Fruit fly (Drosophila melanogaster): ENCODE data around the gene Lint-O.

Gene Lint-O

DNA sequence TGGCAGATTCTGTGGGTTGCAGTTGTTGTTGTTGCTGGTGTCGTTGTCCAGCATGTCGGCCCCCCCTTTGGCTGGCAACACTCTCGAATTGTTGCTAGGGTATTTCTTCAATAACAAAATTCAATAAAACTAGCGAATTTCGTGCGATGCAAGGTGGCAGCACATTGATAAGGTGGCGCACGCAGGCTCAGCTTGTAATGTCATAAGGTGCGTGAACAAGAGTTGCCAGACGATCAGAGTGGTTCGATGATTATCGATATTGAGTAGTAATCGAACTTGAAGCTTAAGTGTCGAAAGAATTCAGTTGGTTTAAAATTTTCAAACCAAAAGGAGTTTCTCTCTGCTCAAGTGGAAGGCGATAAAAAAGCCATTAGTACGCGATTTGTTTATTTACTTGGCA lies 21.6 kb downstream of the Lint-O start, which contains the start of gene CG2701 (continued):
- TF ChIP-seq Lhr (GFP tag; optimal IDR thresholded peaks at IDR 0.05) (no peak), CG5245 (GFP tag; optimal IDR thresholded peaks at IDR 0.05) (no peak), fd3F (GFP tag; optimal IDR thresholded peaks at IDR 0.05) (no peak), CG16863 (GFP tag; optimal IDR thresholded peaks at IDR 0.05) (no peak), exex (tag; optimal IDR thresholded peaks at IDR 0.05) (no peak), CG7372 (GFP tag; IDR thresholded peaks at IDR 0.05) (no peak), unpg (GFP tag; optimal IDR thresholded peaks at IDR 0.05) (no peak), CG6854 (GFP tag; optimal IDR thresholded peaks at IDR 0.05) (no peak), gce (GFP tag; IDR thresholded peaks at IDR 0.05) (no peak), CG7357 (GFP tag; IDR thresholded peaks at IDR 0.05) (no peak), Med (GFP tag) (peak; percentile 88), CG3163 (GFP tag; optimal IDR thresholded peaks at IDR 0.05) (no peak), D19A (tag; optimal IDR thresholded peaks at IDR 0.05) (no peak), CG4424 (GFP tag; optimal IDR thresholded peaks at IDR 0.05) (no peak), Nf-YB (GFP tag; optimal IDR thresholded peaks at IDR 0.05) (no peak), CG4360 (GFP tag; IDR thresholded peaks at IDR 0.05) (no peak), CG2678 (tag; optimal IDR thresholded peaks at IDR 0.05) (no peak), CG2875 (GFP tag; optimal IDR thresholded peaks at IDR 0.05) (no peak), salm (tag; optimal IDR thresholded peaks at IDR 0.05) (no peak), Gsc (GFP tag; IDR thresholded peaks at IDR 0.05) (no peak), CG8281 (tag; optimal IDR thresholded peaks at IDR 0.05) (no peak), wek (GFP tag; optimal IDR thresholded peaks at IDR 0.05) (no peak), Lim3 (GFP tag; IDR thresholded peaks at IDR 0.05) (no peak), slbo (GFP tag; IDR thresholded peaks at IDR 0.05) (peak; percentile 53; the same call in 1 of the 2 replicates), chn (GFP tag; optimal IDR thresholded peaks at IDR 0.05) (no peak), ftz-f1 (GFP tag; optimal IDR thresholded peaks at IDR 0.05) (no peak), BtbVII (GFP tag; optimal IDR thresholded peaks at IDR 0.05) (no peak), HHEX (GFP tag; optimal IDR thresholded peaks at IDR 0.05) (no peak), CG34224 (GFP tag; IDR thresholded peaks at IDR 0.05; ENCODE audit: partially characterized antibody) (peak; percentile 75), CrebB (tag; optimal IDR thresholded peaks at IDR 0.05) (no peak), pros (GFP tag; optimal IDR thresholded peaks at IDR 0.05) (no peak), CG9437 (GFP tag; optimal IDR thresholded peaks at IDR 0.05) (no peak), dysf (GFP tag; IDR thresholded peaks at IDR 0.05) (no peak), Sin3A (optimal IDR thresholded peaks at IDR 0.05) (peak; percentile 30), CG6683 (GFP tag; optimal IDR thresholded peaks at IDR 0.05) (no peak), ara (GFP tag; IDR thresholded peaks at IDR 0.05) (no peak), Lpt (GFP tag; optimal IDR thresholded peaks at IDR 0.05) (no peak), Ets65A (GFP tag) (peak; percentile 88), CG3838 (GFP tag; optimal IDR thresholded peaks at IDR 0.05) (no peak), CG14441 (GFP tag; IDR thresholded peaks at IDR 0.05) (no peak), Nf-YA (GFP tag; IDR thresholded peaks at IDR 0.05) (no peak), CG13624 (GFP tag; optimal IDR thresholded peaks at IDR 0.05) (peak; percentile 18), Fer1 (GFP tag; optimal IDR thresholded peaks at IDR 0.05) (no peak), CG7963 (GFP tag; IDR thresholded peaks at IDR 0.05; ENCODE audit: partially characterized antibody) (peak; percentile 59; the same call in 2 of the 3 replicates), eyg (GFP tag; optimal IDR thresholded peaks at IDR 0.05) (no peak), CG11560 (tag; IDR thresholded peaks at IDR 0.05) (no peak), CG12769 (tag; optimal IDR thresholded peaks at IDR 0.05) (no peak), Kr (GFP tag; optimal IDR thresholded peaks at IDR 0.05) (no peak), Drgx (GFP tag; IDR thresholded peaks at IDR 0.05) (no peak), mirr (GFP tag; optimal IDR thresholded peaks at IDR 0.05) (peak; percentile 24), sr (GFP tag; IDR thresholded peaks at IDR 0.05) (no peak), ttk (GFP tag; IDR thresholded peaks at IDR 0.05) (no peak), Mad (GFP tag; optimal IDR thresholded peaks at IDR 0.05) (no peak)
